Fruit fly (Drosophila melanogaster) S2 (cell line): ENCODE results near the gene Trm1.

ENCODE experiments used
- CG8478 ChIP-seq: fragments of >200 bp; optimal IDR thresholded peaks from 2 replicates; lab custom pipeline; 2018
- CTCF ChIP-seq, 2 experiments: fragments of >200 bp; optimal IDR thresholded peaks; 2 replicates each; lab custom pipeline; 2018

DNA sequence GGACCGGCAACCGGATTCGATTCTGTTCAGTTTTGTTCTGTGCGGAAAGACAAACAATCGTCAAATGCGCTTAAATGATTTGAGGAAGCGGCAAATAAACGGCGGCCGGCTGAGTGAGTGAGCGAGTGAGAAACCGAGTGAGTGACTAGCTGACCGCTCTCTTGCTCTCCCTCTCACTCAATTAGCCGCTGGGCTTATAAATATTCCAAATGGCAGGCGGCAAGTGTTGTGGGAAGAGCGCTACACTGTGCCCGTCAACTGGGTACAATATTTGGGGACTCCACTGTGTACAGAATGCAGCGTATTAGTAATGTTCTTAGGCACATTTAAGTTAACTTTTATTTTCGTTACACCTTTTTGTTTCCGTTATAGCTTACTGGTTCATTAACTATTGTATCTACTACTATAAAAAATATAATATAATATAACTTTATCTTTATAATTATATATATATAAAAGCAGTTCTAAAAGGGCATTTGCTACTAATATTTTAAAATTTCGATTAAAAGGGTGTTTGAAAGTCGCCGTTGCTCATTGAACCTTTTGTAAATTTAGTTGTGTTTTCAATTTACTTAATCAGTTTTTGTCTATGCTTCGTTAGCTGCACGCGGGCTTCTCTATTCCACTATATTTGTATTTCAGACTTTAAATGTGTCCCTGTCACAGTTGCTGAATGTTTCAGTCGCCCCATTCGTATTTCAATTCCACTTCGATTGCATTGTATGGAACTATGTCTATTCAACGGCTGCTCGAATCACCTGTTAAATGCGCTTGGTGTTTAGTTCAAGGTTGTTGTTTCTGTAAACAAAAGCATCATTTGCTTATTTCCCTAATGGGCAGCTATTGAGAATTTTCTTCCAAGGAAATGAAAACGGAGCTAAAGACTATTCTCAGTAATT lies 5.8 kb upstream of the Trm1 start:
- TF ChIP-seq CG8478 (lab: Kevin White, UChicago) (no peak), CTCF (optimal IDR thresholded peaks at IDR 0.05; lab: Kevin White, UChicago) (no peak)
